Worm (Caenorhabditis elegans): Measurements from ENCODE around the gene C10C6.3.

Gene C10C6.3

ce11 chrIV:11475080-11475479 lies 10.1 kb upstream of the C10C6.3 start:
- no peak for TF ChIP-seq unc-62 (GFP tag; optimal IDR thresholded peaks at IDR 0.05)

- no peak for TF ChIP-seq unc-62 (GFP tag; optimal IDR thresholded peaks at IDR 0.05)
Observed at ce11 chrIV:11474067-11474466, 9.0 kb upstream of the C10C6.3 start.

ce11 chrIV:11472023-11472422 lies 7.0 kb upstream of the C10C6.3 start:
- no peak for TF ChIP-seq unc-62 (GFP tag; optimal IDR thresholded peaks at IDR 0.05)

ce11 chrIV:11469698-11470591 lies 4.9 kb upstream of the C10C6.3 start, which contains the start of the genes C10C6.13 and wht-2:
Gene C10C6.13, minus strand, starts transcription at chrIV:11469748.
Gene wht-2, plus strand, starts transcription at chrIV:11470436.
- no peak for TF ChIP-seq unc-62 (GFP tag; optimal IDR thresholded peaks at IDR 0.05)

- TF ChIP-seq unc-62 (GFP tag; optimal IDR thresholded peaks at IDR 0.05): no peak
Observed at ce11 chrIV:11467413-11467812, 2.4 kb upstream of the C10C6.3 start, which contains the start of gene C10C6.7. Gene C10C6.7, minus strand, starts transcription at chrIV:11467513.

ce11 chrIV:11461335-11461734 lies 3.7 kb downstream of the C10C6.3 start:
- no peak for TF ChIP-seq unc-62 (GFP tag; optimal IDR thresholded peaks at IDR 0.05)

- TF ChIP-seq unc-62 (GFP tag; optimal IDR thresholded peaks at IDR 0.05): no peak
Observed at ce11 chrIV:11459684-11460083, 5.3 kb downstream of the C10C6.3 start, which contains the start of gene npr-3. Gene npr-3, plus strand, starts transcription at chrIV:11459984.

- no peak for TF ChIP-seq unc-62 (GFP tag; optimal IDR thresholded peaks at IDR 0.05)
Observed at ce11 chrIV:11458700-11459263, 6.2 kb downstream of the C10C6.3 start.

- no peak for TF ChIP-seq unc-62 (GFP tag; optimal IDR thresholded peaks at IDR 0.05)
Observed at ce11 chrIV:11455824-11456223, 9.2 kb downstream of the C10C6.3 start.

ce11 chrIV:11452928-11453327 lies 12.1 kb downstream of the C10C6.3 start:
- TF ChIP-seq unc-62 (GFP tag; optimal IDR thresholded peaks at IDR 0.05): no peak

ce11 chrIV:11438255-11438654 lies 26.8 kb downstream of the C10C6.3 start:
- TF ChIP-seq unc-62 (GFP tag; optimal IDR thresholded peaks at IDR 0.05): no peak

- TF ChIP-seq unc-62 (GFP tag; optimal IDR thresholded peaks at IDR 0.05): no peak
Observed at ce11 chrIV:11435761-11436160, 29.3 kb downstream of the C10C6.3 start.

ce11 chrIV:11434575-11434974 lies 30.4 kb downstream of the C10C6.3 start:
- TF ChIP-seq unc-62 (GFP tag; optimal IDR thresholded peaks at IDR 0.05): no peak

- TF ChIP-seq unc-62 (GFP tag; optimal IDR thresholded peaks at IDR 0.05): no peak
Observed at ce11 chrIV:11433709-11434108, 31.3 kb downstream of the C10C6.3 start.

ce11 chrIV:11431448-11431847 lies 33.6 kb downstream of the C10C6.3 start:
- TF ChIP-seq unc-62 (GFP tag; optimal IDR thresholded peaks at IDR 0.05): no peak

ce11 chrIV:11425442-11425841 lies 39.6 kb downstream of the C10C6.3 start, which contains the start of gene kin-4:
Gene kin-4, plus strand, starts transcription at chrIV:11425742.
- no peak for TF ChIP-seq unc-62 (GFP tag; optimal IDR thresholded peaks at IDR 0.05)

- no peak for TF ChIP-seq unc-62 (GFP tag; optimal IDR thresholded peaks at IDR 0.05)
Observed at ce11 chrIV:11424830-11425229, 40.2 kb downstream of the C10C6.3 start, which contains the start of gene F22B3.8. Gene F22B3.8, minus strand, starts transcription at chrIV:11424930.

All from whole organism, dauer.